Fruit fly (Drosophila melanogaster) whole organism, adult: Measurements from ENCODE around the gene CG5126.

Experiments
- CG11617 ChIP-seq: fragments of 200-800 bp; sonication (Bioruptor generic); optimal IDR thresholded peaks from 2 replicates; lab custom pipeline; 2017; ENCODE audit warnings: mild to moderate bottlenecking, missing biosample characterization, missing genetic modification reagents, missing genetic modification characterization
- CG12768 ChIP-seq: fragments of 200-800 bp; sonication (Bioruptor generic); optimal IDR thresholded peaks from 2 replicates; lab custom pipeline; 2017; ENCODE audit warnings: missing biosample characterization, missing genetic modification characterization, mild to moderate bottlenecking, moderate library complexity, missing genetic modification reagents
- CG14711 ChIP-seq: fragments of 200-800 bp; sonication (Bioruptor generic); optimal IDR thresholded peaks from 2 replicates; lab custom pipeline; 2018; ENCODE audit warnings: missing biosample characterization, mild to moderate bottlenecking, missing genetic modification characterization, moderate library complexity
- CG1620 ChIP-seq: fragments of 200-800 bp; sonication (Bioruptor generic); optimal IDR thresholded peaks from 2 replicates; lab custom pipeline; 2016; ENCODE audit warnings: missing biosample characterization, missing genetic modification characterization
- CG33017 ChIP-seq: fragments of 200-800 bp; sonication (Bioruptor generic); optimal IDR thresholded peaks from 2 replicates; lab custom pipeline; 2018; ENCODE audit warnings: missing biosample characterization, mild to moderate bottlenecking, missing genetic modification characterization, moderate library complexity
- CG5204 ChIP-seq: fragments of 200-800 bp; sonication (Bioruptor generic); optimal IDR thresholded peaks from 2 replicates; lab custom pipeline; 2016; ENCODE audit warnings: missing biosample characterization, missing genetic modification characterization
- CG7045 ChIP-seq: fragments of 200-800 bp; sonication (Bioruptor generic); optimal IDR thresholded peaks from 2 replicates; lab custom pipeline; 2017; ENCODE audit warnings: missing biosample characterization, mild to moderate bottlenecking, missing genetic modification characterization
- CG7101 ChIP-seq: fragments of 200-800 bp; sonication (Bioruptor generic); optimal IDR thresholded peaks from 2 replicates; lab custom pipeline; 2018; ENCODE audit warnings: missing biosample characterization, mild to moderate bottlenecking, missing genetic modification characterization, moderate library complexity
- Clk ChIP-seq: fragments of 200-800 bp; sonication (Bioruptor generic); optimal IDR thresholded peaks from 2 replicates; lab custom pipeline; 2017; ENCODE audit warnings: missing biosample characterization, missing genetic modification characterization
- Crg-1 ChIP-seq: fragments of 200-800 bp; sonication (Bioruptor generic); optimal IDR thresholded peaks from 2 replicates; lab custom pipeline; 2016; ENCODE audit warnings: missing biosample characterization, missing genetic modification characterization
- Hr96 ChIP-seq: fragments of 200-800 bp; sonication (Bioruptor generic); optimal IDR thresholded peaks from 2 replicates; lab custom pipeline; 2016; ENCODE audit warnings: missing biosample characterization, missing genetic modification characterization
- Mnt ChIP-seq: fragments of 200-800 bp; sonication (Bioruptor generic); optimal IDR thresholded peaks from 2 replicates; lab custom pipeline; 2016; ENCODE audit warnings: missing biosample characterization, mild to moderate bottlenecking, missing genetic modification characterization
- bab1 ChIP-seq: fragments of 200-800 bp; sonication (Bioruptor generic); optimal IDR thresholded peaks from 3 replicates; lab custom pipeline; 2019; ENCODE audit warnings: missing biosample characterization, mild to moderate bottlenecking, missing genetic modification characterization, moderate library complexity
- cic ChIP-seq: fragments of 200-800 bp; sonication (Bioruptor generic); optimal IDR thresholded peaks from 2 replicates; lab custom pipeline; 2017; ENCODE audit warnings: missing biosample characterization, mild to moderate bottlenecking, missing genetic modification characterization, moderate library complexity
- cnc ChIP-seq, 2 experiments: fragments of >200 bp; optimal IDR thresholded peaks; 2 replicates each; lab custom pipeline; 2017
- kay ChIP-seq: fragments of 200-800 bp; sonication (Bioruptor generic); peaks from one replicate; lab custom pipeline; 2016; ENCODE audit warnings: missing biosample characterization, missing genetic modification characterization, borderline replicate concordance
- ovo ChIP-seq: fragments of 200-800 bp; sonication (Bioruptor generic); optimal IDR thresholded peaks from 2 replicates; lab custom pipeline; 2016; ENCODE audit warnings: missing biosample characterization, missing genetic modification characterization
- pad ChIP-seq: fragments of 200-800 bp; sonication (Bioruptor generic); optimal IDR thresholded peaks from 3 replicates; lab custom pipeline; 2017; ENCODE audit warnings: missing biosample characterization, missing genetic modification characterization, mild to moderate bottlenecking, moderate library complexity, missing genetic modification reagents
- tj ChIP-seq: fragments of 200-800 bp; sonication (Bioruptor generic); optimal IDR thresholded peaks from 3 replicates; lab custom pipeline; 2017; ENCODE audit warnings: missing biosample characterization, mild to moderate bottlenecking, missing genetic modification characterization, moderate library complexity
- toe ChIP-seq: fragments of 200-800 bp; sonication (Bioruptor generic); optimal IDR thresholded peaks from 2 replicates; lab custom pipeline; 2016; ENCODE audit warnings: missing biosample characterization, missing genetic modification characterization

Gene CG5126

dm6 chr2L:1213587-1213986 is 29.8 kb upstream of the CG5126 start:
- TF ChIP-seq kay (GFP tag; lab: Kevin White, UChicago) (no peak), CG14711 (tag; lab: Kevin White, UChicago) (no peak), bab1 (GFP tag; lab: Kevin White, UChicago) (no peak), CG1620 (no peak), CG7101 (tag; lab: Kevin White, UChicago) (no peak), cic (GFP tag; lab: Kevin White, UChicago) (no peak), tj (GFP tag; lab: Kevin White, UChicago) (no peak), pad (GFP tag; lab: Kevin White, UChicago) (no peak)

- TF ChIP-seq Mnt (GFP tag; lab: Kevin White, UChicago), result no peak
- no peak for TF ChIP-seq CG1620
- TF ChIP-seq ovo (GFP tag; lab: Kevin White, UChicago), result no peak
- TF ChIP-seq toe (GFP tag; lab: Kevin White, UChicago), result no peak
Measured at dm6 chr2L:1211528-1211927, 27.7 kb upstream of the CG5126 start.

DNA sequence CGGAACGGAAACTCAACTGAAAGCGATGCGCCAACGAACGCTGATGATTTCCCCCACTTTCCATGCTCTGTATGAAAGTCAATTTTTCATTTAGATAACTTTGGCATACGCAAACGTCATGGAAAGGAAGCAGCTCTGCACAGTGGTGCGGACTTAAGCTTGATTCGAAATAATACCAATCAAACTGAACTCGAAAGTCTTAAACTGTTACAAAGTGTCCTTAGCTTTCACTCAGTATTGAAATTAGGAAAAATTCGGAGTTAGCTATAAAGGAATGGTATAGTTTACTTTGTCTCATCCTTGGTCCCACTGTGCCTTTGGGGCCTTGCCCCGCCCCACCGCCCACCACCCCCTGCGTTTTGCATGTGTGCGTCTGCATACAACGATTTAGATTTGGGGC is 23.6 kb upstream of the CG5126 start:
- TF ChIP-seq toe (GFP tag; lab: Kevin White, UChicago) (no peak), CG5204 (GFP tag; lab: Kevin White, UChicago) (no peak), CG14711 (tag; lab: Kevin White, UChicago) (no peak), pad (GFP tag; lab: Kevin White, UChicago) (no peak), CG7045 (GFP tag; lab: Kevin White, UChicago) (no peak), Hr96 (no peak), CG7101 (tag; lab: Kevin White, UChicago) (no peak), tj (GFP tag; lab: Kevin White, UChicago) (no peak), cic (GFP tag; lab: Kevin White, UChicago) (no peak), CG12768 (GFP tag; lab: Kevin White, UChicago) (no peak), kay (GFP tag; lab: Kevin White, UChicago) (no peak), Mnt (GFP tag; lab: Kevin White, UChicago) (no peak), CG11617 (no peak)

dm6 chr2L:1203915-1204314 is 20.1 kb upstream of the CG5126 start, which contains the start of gene CG14342:
CG14342 (plus strand) TSS chr2L:1204215.
- TF ChIP-seq kay (GFP tag; lab: Kevin White, UChicago) (no peak), tj (GFP tag; lab: Kevin White, UChicago) (no peak), CG11617 (no peak), CG12768 (GFP tag; lab: Kevin White, UChicago) (no peak), cnc (optimal IDR thresholded peaks at IDR 0.05; lab: Kevin White, UChicago) (no peak)

dm6 chr2L:1202445-1202844 is 18.6 kb upstream of the CG5126 start:
- TF ChIP-seq bab1 (GFP tag; lab: Kevin White, UChicago), result no peak
- TF ChIP-seq cnc (optimal IDR thresholded peaks at IDR 0.05; lab: Kevin White, UChicago), result no peak
- no peak for TF ChIP-seq CG33017 (tag; lab: Kevin White, UChicago)
- TF ChIP-seq CG12768 (GFP tag; lab: Kevin White, UChicago), result no peak
- no peak for TF ChIP-seq Clk (GFP tag; lab: Kevin White, UChicago)
- TF ChIP-seq CG7045 (GFP tag; lab: Kevin White, UChicago), result no peak
- TF ChIP-seq CG14711 (tag; lab: Kevin White, UChicago), result no peak
- no peak for TF ChIP-seq CG1620
- TF ChIP-seq pad (GFP tag; lab: Kevin White, UChicago), result no peak
- TF ChIP-seq toe (GFP tag; lab: Kevin White, UChicago), result no peak
- TF ChIP-seq ovo (GFP tag; lab: Kevin White, UChicago), result no peak
- no peak for TF ChIP-seq CG7101 (tag; lab: Kevin White, UChicago)
- no peak for TF ChIP-seq kay (GFP tag; lab: Kevin White, UChicago)
- TF ChIP-seq tj (GFP tag; lab: Kevin White, UChicago), result no peak
- TF ChIP-seq CG5204 (GFP tag; lab: Kevin White, UChicago), result no peak
- TF ChIP-seq Crg-1 (GFP tag; lab: Kevin White, UChicago), result no peak

DNA sequence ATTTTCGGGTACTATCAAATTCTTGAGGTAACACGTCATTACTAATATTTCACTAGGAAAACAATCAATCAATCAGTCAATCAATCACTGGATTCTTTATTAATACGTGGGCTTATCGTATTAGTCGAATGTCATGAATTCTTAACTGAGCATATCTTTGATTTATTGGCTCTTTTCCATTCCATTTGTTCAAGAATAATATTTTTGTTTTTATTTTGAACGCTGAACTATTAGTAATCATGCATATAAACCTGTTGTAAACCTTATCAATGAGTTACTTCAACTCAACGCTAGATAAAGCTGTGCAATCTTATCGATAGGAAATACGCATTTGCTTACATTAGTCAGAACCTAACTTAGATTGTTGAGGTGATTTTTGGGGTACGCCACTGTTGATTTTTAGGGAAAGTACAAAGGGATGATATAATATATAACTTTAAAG is 17.6 kb upstream of the CG5126 start:
- TF ChIP-seq kay (GFP tag; lab: Kevin White, UChicago) (peak; percentile 83), CG7101 (tag; lab: Kevin White, UChicago) (no peak), cic (GFP tag; lab: Kevin White, UChicago) (peak; percentile 38), CG1620 (no peak)

- TF ChIP-seq kay (GFP tag; lab: Kevin White, UChicago) (peak; percentile 75), CG14711 (tag; lab: Kevin White, UChicago) (no peak)
Measured at dm6 chr2L:1199912-1200721, 16.3 kb upstream of the CG5126 start, which contains the start of the genes CG43349 and CG5011. CG43349 (plus strand) TSS chr2L:1200205. CG5011 (plus strand) TSS chr2L:1200671.
